Worm (Caenorhabditis elegans) whole organism, midembryonic: ENCODE measurements around the gene Y59H11AR.4.

ENCODE experiments used
- T22C8.4 ChIP-seq: fragments of 200-800 bp; sonication (Bioruptor generic); IDR thresholded peaks from 2 replicates; pipeline ENCODE4 v1.3.6; 2022; ENCODE audit warnings: missing genetic modification characterization, missing compliant biosample characterization
- flt-1 ChIP-seq: fragments of 200-800 bp; sonication (Bioruptor generic); IDR thresholded peaks from 2 replicates; pipeline ENCODE4 v1.3.6; 2022; ENCODE audit warnings: missing genetic modification characterization, missing compliant biosample characterization
- klf-2 ChIP-seq: fragments of 200-800 bp; sonication (Bioruptor generic); conservative IDR thresholded peaks from 2 replicates; pipeline ENCODE4 v1.3.6; 2022; ENCODE audit warnings: missing genetic modification reagents, missing genetic modification characterization, missing compliant biosample characterization
- med-1 ChIP-seq: sonication (generic microtip); optimal IDR thresholded peaks from 2 replicates; lab custom pipeline; 2017; ENCODE audit warnings: missing genetic modification characterization, mild to moderate bottlenecking, missing compliant biosample characterization, antibody characterized with exemption, missing genetic modification reagents; ENCODE audit not compliant: insufficient read depth
- ref-1 ChIP-seq: fragments of 200-800 bp; sonication (Bioruptor generic); conservative IDR thresholded peaks from 2 replicates; pipeline ENCODE4 v1.3.6; 2022; ENCODE audit warnings: missing genetic modification reagents, missing genetic modification characterization, missing compliant biosample characterization
- ztf-29 ChIP-seq: fragments of 200-800 bp; sonication (Bioruptor generic); IDR thresholded peaks from 2 replicates; pipeline ENCODE4 v1.3.6; 2022; ENCODE audit warnings: missing genetic modification reagents, missing genetic modification characterization, missing compliant biosample characterization

ce11 chrIV:8631033-8631432 is 30.5 kb upstream of the Y59H11AR.4 start, which contains the start of gene dgk-4:
- no peak for TF ChIP-seq med-1 (GFP tag; lab: Kevin White, UChicago)
- no peak for TF ChIP-seq flt-1 (GFP tag; lab: Robert Waterston, UW)
- no peak for TF ChIP-seq ztf-29 (GFP tag; lab: Robert Waterston, UW)
- TF ChIP-seq T22C8.4 = no peak
- TF ChIP-seq ref-1 (GFP tag; lab: Robert Waterston, UW) = no peak
- TF ChIP-seq klf-2 (GFP tag; lab: Robert Waterston, UW) = no peak
